Worm (Caenorhabditis elegans): ENCODE measurements around the gene gldi-8.

The gldi-8 gene

ce11 chrIII:12599672-12600071 is at the start of gene gldi-8:
Gene gldi-8 (minus strand): TSS chrIII:12599729.
- TF ChIP-seq ztf-23 (GFP tag; IDR thresholded peaks at IDR 0.05), result 0 out of 2 replicates have a peak, but pooled peaks have one; percentile 43
- no peak for TF ChIP-seq ztf-29 (GFP tag; IDR thresholded peaks at IDR 0.05)

- TF ChIP-seq ztf-29 (GFP tag; IDR thresholded peaks at IDR 0.05), result no peak
- no peak for TF ChIP-seq tab-1 (GFP tag; IDR thresholded peaks at IDR 0.05)
- no peak for TF ChIP-seq T22C8.4 (GFP tag; IDR thresholded peaks at IDR 0.05)
- TF ChIP-seq ztf-23 (GFP tag; IDR thresholded peaks at IDR 0.05), result no peak
- no peak for TF ChIP-seq med-1 (GFP tag; optimal IDR thresholded peaks at IDR 0.05; ENCODE audit: insufficient read depth)
- TF ChIP-seq flt-1 (GFP tag; IDR thresholded peaks at IDR 0.05), result no peak
- no peak for TF ChIP-seq klf-2 (GFP tag; conservative IDR thresholded peaks at IDR 0.05)
- no peak for TF ChIP-seq ref-1 (GFP tag; conservative IDR thresholded peaks at IDR 0.05)
- no peak for TF ChIP-seq cog-1 (tag; optimal IDR thresholded peaks at IDR 0.05)
Measured at ce11 chrIII:12644669-12645068, 45.1 kb upstream of the gldi-8 start.

- no peak for TF ChIP-seq ztf-29 (GFP tag; IDR thresholded peaks at IDR 0.05)
- TF ChIP-seq T22C8.4 (GFP tag; IDR thresholded peaks at IDR 0.05), result no peak
- TF ChIP-seq tab-1 (GFP tag; IDR thresholded peaks at IDR 0.05), result no peak
- TF ChIP-seq ref-1 (GFP tag; conservative IDR thresholded peaks at IDR 0.05), result no peak
- TF ChIP-seq cog-1 (tag; optimal IDR thresholded peaks at IDR 0.05), result no peak
- no peak for TF ChIP-seq klf-2 (GFP tag; conservative IDR thresholded peaks at IDR 0.05)
- no peak for TF ChIP-seq flt-1 (GFP tag; IDR thresholded peaks at IDR 0.05)
- TF ChIP-seq ztf-23 (GFP tag; IDR thresholded peaks at IDR 0.05), result no peak
- no peak for TF ChIP-seq med-1 (GFP tag; optimal IDR thresholded peaks at IDR 0.05; ENCODE audit: insufficient read depth)
Measured at ce11 chrIII:12642511-12643168, 43.1 kb upstream of the gldi-8 start.

- no peak for TF ChIP-seq ztf-29 (GFP tag; IDR thresholded peaks at IDR 0.05)
- no peak for TF ChIP-seq ztf-23 (GFP tag; IDR thresholded peaks at IDR 0.05)
- TF ChIP-seq T22C8.4 (GFP tag; IDR thresholded peaks at IDR 0.05), result no peak
- TF ChIP-seq tab-1 (GFP tag; IDR thresholded peaks at IDR 0.05), result no peak
- TF ChIP-seq ref-1 (GFP tag; conservative IDR thresholded peaks at IDR 0.05), result no peak
- no peak for TF ChIP-seq klf-2 (GFP tag; conservative IDR thresholded peaks at IDR 0.05)
- TF ChIP-seq med-1 (GFP tag; optimal IDR thresholded peaks at IDR 0.05; ENCODE audit: insufficient read depth), result no peak
- TF ChIP-seq cog-1 (tag; optimal IDR thresholded peaks at IDR 0.05), result no peak
- no peak for TF ChIP-seq flt-1 (GFP tag; IDR thresholded peaks at IDR 0.05)
Measured at ce11 chrIII:12640386-12641024, 41.0 kb upstream of the gldi-8 start.

- TF ChIP-seq med-1 (GFP tag; optimal IDR thresholded peaks at IDR 0.05; ENCODE audit: insufficient read depth) (no peak), ztf-23 (GFP tag; IDR thresholded peaks at IDR 0.05) (no peak), flt-1 (GFP tag; IDR thresholded peaks at IDR 0.05) (no peak), cog-1 (tag; optimal IDR thresholded peaks at IDR 0.05) (no peak), T22C8.4 (GFP tag; IDR thresholded peaks at IDR 0.05) (no peak), klf-2 (GFP tag; conservative IDR thresholded peaks at IDR 0.05) (no peak), tab-1 (GFP tag; IDR thresholded peaks at IDR 0.05) (no peak), ztf-29 (GFP tag; IDR thresholded peaks at IDR 0.05) (no peak), ref-1 (GFP tag; conservative IDR thresholded peaks at IDR 0.05) (no peak)
Measured at ce11 chrIII:12639214-12639613, 39.7 kb upstream of the gldi-8 start.

ce11 chrIII:12638592-12638991 is 39.1 kb upstream of the gldi-8 start:
- TF ChIP-seq ztf-29 (GFP tag; IDR thresholded peaks at IDR 0.05), result no peak
- TF ChIP-seq ref-1 (GFP tag; conservative IDR thresholded peaks at IDR 0.05), result no peak
- no peak for TF ChIP-seq flt-1 (GFP tag; IDR thresholded peaks at IDR 0.05)
- no peak for TF ChIP-seq ztf-23 (GFP tag; IDR thresholded peaks at IDR 0.05)
- no peak for TF ChIP-seq klf-2 (GFP tag; conservative IDR thresholded peaks at IDR 0.05)
- TF ChIP-seq cog-1 (tag; optimal IDR thresholded peaks at IDR 0.05), result no peak
- no peak for TF ChIP-seq med-1 (GFP tag; optimal IDR thresholded peaks at IDR 0.05; ENCODE audit: insufficient read depth)
- no peak for TF ChIP-seq tab-1 (GFP tag; IDR thresholded peaks at IDR 0.05)
- no peak for TF ChIP-seq T22C8.4 (GFP tag; IDR thresholded peaks at IDR 0.05)

- TF ChIP-seq ztf-23 (GFP tag; IDR thresholded peaks at IDR 0.05), result no peak
- no peak for TF ChIP-seq klf-2 (GFP tag; conservative IDR thresholded peaks at IDR 0.05)
- TF ChIP-seq med-1 (GFP tag; optimal IDR thresholded peaks at IDR 0.05; ENCODE audit: insufficient read depth), result no peak
- no peak for TF ChIP-seq tab-1 (GFP tag; IDR thresholded peaks at IDR 0.05)
- no peak for TF ChIP-seq flt-1 (GFP tag; IDR thresholded peaks at IDR 0.05)
- no peak for TF ChIP-seq T22C8.4 (GFP tag; IDR thresholded peaks at IDR 0.05)
- no peak for TF ChIP-seq ref-1 (GFP tag; conservative IDR thresholded peaks at IDR 0.05)
- no peak for TF ChIP-seq cog-1 (tag; optimal IDR thresholded peaks at IDR 0.05)
- no peak for TF ChIP-seq ztf-29 (GFP tag; IDR thresholded peaks at IDR 0.05)
Measured at ce11 chrIII:12625875-12626649, 26.5 kb upstream of the gldi-8 start, which contains the start of gene pqn-80. Gene pqn-80 (plus strand): TSS chrIII:12626568.

- TF ChIP-seq med-1 (GFP tag; optimal IDR thresholded peaks at IDR 0.05; ENCODE audit: insufficient read depth), result no peak
- TF ChIP-seq ztf-23 (GFP tag; IDR thresholded peaks at IDR 0.05), result no peak
- no peak for TF ChIP-seq flt-1 (GFP tag; IDR thresholded peaks at IDR 0.05)
- TF ChIP-seq T22C8.4 (GFP tag; IDR thresholded peaks at IDR 0.05), result no peak
- TF ChIP-seq tab-1 (GFP tag; IDR thresholded peaks at IDR 0.05), result no peak
- no peak for TF ChIP-seq klf-2 (GFP tag; conservative IDR thresholded peaks at IDR 0.05)
- no peak for TF ChIP-seq ztf-29 (GFP tag; IDR thresholded peaks at IDR 0.05)
- TF ChIP-seq ref-1 (GFP tag; conservative IDR thresholded peaks at IDR 0.05), result no peak
- no peak for TF ChIP-seq cog-1 (tag; optimal IDR thresholded peaks at IDR 0.05)
Measured at ce11 chrIII:12624466-12624865, 24.9 kb upstream of the gldi-8 start, which contains the start of gene gtf-2A2. Gene gtf-2A2 (plus strand): TSS chrIII:12624766.

ce11 chrIII:12616990-12617393 is 17.5 kb upstream of the gldi-8 start:
- no peak; the same call in 1 of the 2 replicates for TF ChIP-seq ztf-29 (GFP tag; IDR thresholded peaks at IDR 0.05)
- no peak for TF ChIP-seq klf-2 (GFP tag; conservative IDR thresholded peaks at IDR 0.05)
- peak; percentile 24 for TF ChIP-seq cog-1 (tag; optimal IDR thresholded peaks at IDR 0.05)
